Worm (Caenorhabditis elegans) whole organism, L4 larva: ENCODE results near the gene sde-2.

Source experiments
- D1046.2 ChIP-seq: fragments of 200-800 bp; sonication (Bioruptor generic); IDR thresholded peaks from 2 replicates; pipeline ENCODE4 v1.3.6; 2022; ENCODE audit warnings: missing genetic modification characterization, missing compliant biosample characterization
- F44E2.7 ChIP-seq: fragments of 200-800 bp; sonication (Bioruptor generic); IDR thresholded peaks from 2 replicates; pipeline ENCODE4 v2.1.2; 2022; ENCODE audit warnings: missing genetic modification characterization, missing compliant biosample characterization
- R02D3.7 ChIP-seq: fragments of 150-350 bp; sonication (generic microtip); optimal IDR thresholded peaks from 3 replicates; lab custom pipeline; 2014; ENCODE audit warnings: missing biosample characterization, missing genetic modification characterization
- T20F7.1 ChIP-seq: fragments of 200-800 bp; sonication (Bioruptor generic); optimal IDR thresholded peaks from 2 replicates; lab custom pipeline; 2018; ENCODE audit warnings: mild to moderate bottlenecking, missing genetic modification characterization, missing compliant biosample characterization
- T26A8.4 ChIP-seq: fragments of 200-800 bp; sonication (Bioruptor generic); IDR thresholded peaks from 2 replicates; pipeline ENCODE4 v1.3.6; 2022; ENCODE audit warnings: missing genetic modification characterization, missing compliant biosample characterization
- Y105C5A.15 ChIP-seq: fragments of 200-800 bp; sonication (Bioruptor generic); IDR thresholded peaks from 2 replicates; pipeline ENCODE4 v1.3.6; 2022; ENCODE audit warnings: missing genetic modification characterization, missing compliant biosample characterization
- Y5F2A.4 ChIP-seq: fragments of 200-800 bp; sonication (Bioruptor generic); optimal IDR thresholded peaks from 2 replicates; lab custom pipeline; 2018; ENCODE audit warnings: mild to moderate bottlenecking, missing genetic modification characterization, missing compliant biosample characterization
- aha-1 ChIP-seq: fragments of 150-350 bp; peaks from one replicate; lab custom pipeline; 2014; ENCODE audit warnings: missing biosample characterization, missing genetic modification characterization
- ama-1 ChIP-seq: fragments of 150-350 bp; optimal IDR thresholded peaks from 2 replicates; lab custom pipeline; 2014; ENCODE audit warnings: inconsistent platforms, mixed read lengths
- arid-1 ChIP-seq: fragments of 200-800 bp; sonication (Bioruptor generic); conservative IDR thresholded peaks from 2 replicates; pipeline ENCODE4 v1.3.6; 2022; ENCODE audit warnings: missing genetic modification reagents, missing genetic modification characterization, missing compliant biosample characterization
- attf-4 ChIP-seq: sonication (generic microtip); optimal IDR thresholded peaks from 3 replicates; lab custom pipeline; 2017; ENCODE audit warnings: missing biosample characterization, missing genetic modification characterization
- ceh-20 ChIP-seq: fragments of 200-800 bp; sonication (Bioruptor generic); IDR thresholded peaks from 2 replicates; pipeline ENCODE4 v1.3.6; 2022; ENCODE audit warnings: missing genetic modification reagents, missing genetic modification characterization, missing compliant biosample characterization
- ceh-28 ChIP-seq: fragments of 150-350 bp; optimal IDR thresholded peaks from 2 replicates; lab custom pipeline; 2014; ENCODE audit warnings: missing biosample characterization, missing genetic modification reagents, missing genetic modification characterization
- ceh-44 ChIP-seq: fragments of 200-800 bp; sonication (Bioruptor generic); IDR thresholded peaks from 2 replicates; pipeline ENCODE4 v1.3.6; 2022; ENCODE audit warnings: missing genetic modification reagents, missing genetic modification characterization, missing compliant biosample characterization
- ceh-82 ChIP-seq: sonication (generic microtip); optimal IDR thresholded peaks from 2 replicates; lab custom pipeline; 2017; ENCODE audit warnings: missing biosample characterization, missing genetic modification characterization
- cey-2 ChIP-seq: sonication (generic microtip); optimal IDR thresholded peaks from 3 replicates; lab custom pipeline; 2017; ENCODE audit warnings: missing genetic modification characterization, mild to moderate bottlenecking, missing compliant biosample characterization, antibody characterized with exemption, borderline replicate concordance; ENCODE audit not compliant: insufficient read depth
- ctbp-1 ChIP-seq: fragments of 200-800 bp; sonication (Bioruptor generic); IDR thresholded peaks from 2 replicates; pipeline ENCODE4 v1.3.6; 2022; ENCODE audit warnings: missing genetic modification reagents, missing genetic modification characterization, missing compliant biosample characterization
- daf-16 ChIP-seq, 3 experiments: sonication (generic microtip); optimal IDR thresholded peaks; 2 replicates each; lab custom pipeline; 2016 to 2017; ENCODE audit warnings: missing genetic modification characterization in 3 of 3, missing genetic modification reagents in 3 of 3, mild to moderate bottlenecking in 2 of 3, missing compliant biosample characterization in 2 of 3, missing biosample characterization in 1 of 3, moderate library complexity in 1 of 3
- dmd-6 ChIP-seq: fragments of 200-800 bp; sonication (Bioruptor generic); IDR thresholded peaks from 2 replicates; pipeline ENCODE4 v1.3.6; 2022; ENCODE audit warnings: missing genetic modification reagents, missing genetic modification characterization, missing compliant biosample characterization
- dpl-1 ChIP-seq: fragments of 150-350 bp; optimal IDR thresholded peaks from 2 replicates; lab custom pipeline; 2014; ENCODE audit warnings: missing biosample characterization, missing genetic modification reagents, missing genetic modification characterization
- fkh-10 ChIP-seq: fragments of 150-350 bp; optimal IDR thresholded peaks from 2 replicates; lab custom pipeline; 2014; ENCODE audit warnings: missing biosample characterization, missing genetic modification reagents, missing genetic modification characterization
- hlh-30 ChIP-seq: sonication (generic microtip); optimal IDR thresholded peaks from 2 replicates; lab custom pipeline; 2017; ENCODE audit warnings: antibody characterized with exemption, mild to moderate bottlenecking, missing genetic modification characterization, missing compliant biosample characterization; ENCODE audit not compliant: insufficient read depth
- lim-7 ChIP-seq: fragments of 200-800 bp; sonication (Bioruptor generic); IDR thresholded peaks from 2 replicates; pipeline ENCODE4 v1.3.6; 2022; ENCODE audit warnings: missing genetic modification characterization, missing compliant biosample characterization
- lin-1 ChIP-seq: fragments of 200-800 bp; sonication (Bioruptor generic); IDR thresholded peaks from 2 replicates; pipeline ENCODE4 v1.3.6; 2022; ENCODE audit warnings: missing genetic modification reagents, missing genetic modification characterization, missing compliant biosample characterization
- lin-13 ChIP-seq: fragments of 150-350 bp; optimal IDR thresholded peaks from 2 replicates; lab custom pipeline; 2014; ENCODE audit warnings: missing biosample characterization, missing genetic modification reagents, missing genetic modification characterization
- lin-15B ChIP-seq: fragments of 150-350 bp; sonication (generic microtip); optimal IDR thresholded peaks from 3 replicates; lab custom pipeline; 2014; ENCODE audit warnings: missing biosample characterization, missing genetic modification characterization
- lin-29 ChIP-seq: fragments of 200-800 bp; sonication (Bioruptor generic); IDR thresholded peaks from 2 replicates; pipeline ENCODE4 v1.3.6; 2022; ENCODE audit warnings: missing genetic modification reagents, missing genetic modification characterization, missing compliant biosample characterization
- lin-38 ChIP-seq: fragments of 200-800 bp; sonication (Bioruptor generic); IDR thresholded peaks from 2 replicates; pipeline ENCODE4 v1.3.6; 2022; ENCODE audit warnings: missing genetic modification reagents, missing genetic modification characterization, missing compliant biosample characterization
- mes-2 ChIP-seq: sonication (generic microtip); optimal IDR thresholded peaks from 2 replicates; lab custom pipeline; 2016; ENCODE audit warnings: missing genotype, mild to moderate bottlenecking, missing genetic modification characterization, missing compliant biosample characterization; ENCODE audit not compliant: poor library complexity, severe bottlenecking
- mxl-3 ChIP-seq: fragments of 200-800 bp; sonication (Bioruptor generic); optimal IDR thresholded peaks from 2 replicates; lab custom pipeline; 2018; ENCODE audit warnings: mild to moderate bottlenecking, missing genetic modification characterization, missing compliant biosample characterization
- nhr-11 ChIP-seq: fragments of 150-350 bp; optimal IDR thresholded peaks from 2 replicates; lab custom pipeline; 2014; ENCODE audit warnings: missing biosample characterization, missing genetic modification characterization
- nhr-28 ChIP-seq: fragments of 150-350 bp; optimal IDR thresholded peaks from 2 replicates; lab custom pipeline; 2014; ENCODE audit warnings: missing biosample characterization, missing genetic modification characterization
- nhr-48 ChIP-seq: sonication (generic microtip); optimal IDR thresholded peaks from 2 replicates; lab custom pipeline; 2016; ENCODE audit warnings: mild to moderate bottlenecking, missing genetic modification characterization, missing compliant biosample characterization
- nhr-76 ChIP-seq: fragments of 150-350 bp; optimal IDR thresholded peaks from 2 replicates; lab custom pipeline; 2014; ENCODE audit warnings: missing biosample characterization, missing genetic modification characterization
- nhr-77 ChIP-seq: fragments of 150-350 bp; optimal IDR thresholded peaks from 2 replicates; lab custom pipeline; 2014; ENCODE audit warnings: missing biosample characterization, missing genetic modification characterization
- pha-4 ChIP-seq, 2 experiments: fragments of 150-350 bp in 1 of 2; fragments of 200-800 bp in 1 of 2; sonication (Bioruptor generic) in 1 of 2; IDR thresholded peaks in 1 of 2; optimal IDR thresholded peaks in 1 of 2; 2 replicates each; pipeline versions ENCODE4 v1.3.6 to Lab custom; 2014 to 2022; ENCODE audit warnings: missing genetic modification characterization in 2 of 2, missing genetic modification reagents in 2 of 2, missing biosample characterization in 1 of 2, missing compliant biosample characterization in 1 of 2
- php-3 ChIP-seq: fragments of 200-800 bp; sonication (Bioruptor generic); IDR thresholded peaks from 2 replicates; pipeline ENCODE4 v1.3.6; 2022; ENCODE audit warnings: missing genetic modification reagents, missing genetic modification characterization, missing compliant biosample characterization
- saeg-2 ChIP-seq: fragments of 200-800 bp; sonication (Bioruptor generic); IDR thresholded peaks from 2 replicates; pipeline ENCODE4 v1.3.6; 2022; ENCODE audit warnings: missing genetic modification reagents, missing genetic modification characterization, missing compliant biosample characterization
- spr-1 ChIP-seq: sonication (generic microtip); optimal IDR thresholded peaks from 2 replicates; lab custom pipeline; 2016; ENCODE audit warnings: mild to moderate bottlenecking, missing genetic modification characterization, missing compliant biosample characterization
- tag-97 ChIP-seq: fragments of 200-800 bp; sonication (Bioruptor generic); IDR thresholded peaks from 2 replicates; pipeline ENCODE4 v1.3.6; 2022; ENCODE audit warnings: missing genetic modification characterization, missing compliant biosample characterization
- unc-62 ChIP-seq, 3 experiments: fragments of 150-350 bp in 1 of 3; sonication (generic microtip); optimal IDR thresholded peaks in 2 of 3; peaks in 1 of 3; 1 replicate in 1 of 3; 2 replicates in 2 of 3; lab custom pipeline; 2014 to 2017; ENCODE audit warnings: missing biosample characterization in 3 of 3, missing genetic modification characterization in 3 of 3, missing genetic modification reagents in 3 of 3, missing genotype in 1 of 3
- vab-7 ChIP-seq: fragments of 200-800 bp; sonication (Bioruptor generic); IDR thresholded peaks from 2 replicates; pipeline ENCODE4 v1.3.6; 2022; ENCODE audit warnings: missing genetic modification reagents, missing genetic modification characterization, missing compliant biosample characterization
- zfp-2 ChIP-seq: sonication (generic microtip); optimal IDR thresholded peaks from 2 replicates; lab custom pipeline; 2016; ENCODE audit warnings: mild to moderate bottlenecking, missing genetic modification characterization, missing compliant biosample characterization
- zfp-3 ChIP-seq: fragments of 200-800 bp; sonication (Bioruptor generic); conservative IDR thresholded peaks from 2 replicates; pipeline ENCODE4 v1.3.6; 2022; ENCODE audit warnings: missing genetic modification reagents, missing genetic modification characterization, missing compliant biosample characterization
- ztf-7 ChIP-seq: fragments of 150-350 bp; optimal IDR thresholded peaks from 2 replicates; lab custom pipeline; 2014; ENCODE audit warnings: missing biosample characterization, missing genetic modification characterization

Gene sde-2

ce11 chrV:13589494-13590176 lies 37.7 kb upstream of the sde-2 start, which contains the start of the genes F53F4.2 and F53F4.18:
F53F4.2 (minus strand) TSS chrV:13589594.
F53F4.18 (plus strand) TSS chrV:13590126.
- TF ChIP-seq T26A8.4 (GFP tag; lab: Robert Waterston, UW) = no peak
- TF ChIP-seq F44E2.7 (GFP tag; lab: Robert Waterston, UW) = no peak
- no peak for TF ChIP-seq R02D3.7 (tag; lab: Kevin White, UChicago)
- TF ChIP-seq ctbp-1 (GFP tag; lab: Robert Waterston, UW) = no peak
- TF ChIP-seq attf-4 (tag; lab: Kevin White, UChicago) = no peak
- no peak for TF ChIP-seq zfp-3 (GFP tag; lab: Robert Waterston, UW)
- no peak for TF ChIP-seq lin-15B (tag; lab: Kevin White, UChicago)
- TF ChIP-seq Y105C5A.15 (GFP tag; lab: Robert Waterston, UW) = no peak
- TF ChIP-seq daf-16 (GFP tag; optimal IDR thresholded peaks at IDR 0.05; lab: Kevin White, UChicago) = no peak
- no peak for TF ChIP-seq daf-16 (tag; optimal IDR thresholded peaks at IDR 0.05; lab: Kevin White, UChicago)

- TF ChIP-seq nhr-77 (tag; lab: Kevin White, UChicago) (no peak), ceh-28 (tag; lab: Kevin White, UChicago) (no peak), R02D3.7 (tag; lab: Kevin White, UChicago) (no peak), unc-62 (GFP tag; optimal IDR thresholded peaks at IDR 0.05 in 1 of 2; lab: Kevin White, UChicago) (peak in 1 of 2 experiments; percentile 53), unc-62 (tag; optimal IDR thresholded peaks at IDR 0.05; lab: Kevin White, UChicago) (no peak), mes-2 (tag; lab: Kevin White, UChicago) (peak; percentile 82), hlh-30 (tag; lab: Kevin White, UChicago) (no peak), php-3 (GFP tag; lab: Robert Waterston, UW) (no peak), D1046.2 (GFP tag; lab: Robert Waterston, UW) (no peak), cey-2 (tag; lab: Kevin White, UChicago) (no peak), ztf-7 (tag; lab: Kevin White, UChicago) (no peak), aha-1 (tag; lab: Kevin White, UChicago) (no peak), tag-97 (GFP tag; lab: Robert Waterston, UW) (no peak), fkh-10 (no peak), saeg-2 (GFP tag; lab: Robert Waterston, UW) (no peak), zfp-2 (tag; lab: Kevin White, UChicago) (no peak), ceh-20 (GFP tag; lab: Robert Waterston, UW) (no peak), Y5F2A.4 (GFP tag; lab: Kevin White, UChicago) (no peak), T20F7.1 (GFP tag; lab: Kevin White, UChicago) (peak; percentile 46), lin-29 (GFP tag; lab: Robert Waterston, UW) (no peak), lin-13 (GFP tag; lab: Kevin White, UChicago) (no peak), lim-7 (GFP tag; lab: Robert Waterston, UW) (no peak), mxl-3 (GFP tag; lab: Kevin White, UChicago) (no peak), ama-1 (no peak), nhr-48 (tag; lab: Kevin White, UChicago) (no peak), dmd-6 (GFP tag; lab: Robert Waterston, UW) (no peak), nhr-11 (tag; lab: Kevin White, UChicago) (no peak), spr-1 (no peak), T26A8.4 (GFP tag; lab: Robert Waterston, UW) (no peak), lin-38 (GFP tag; lab: Robert Waterston, UW) (peak; percentile 93), pha-4 (GFP tag; IDR thresholded peaks at IDR 0.05; lab: Robert Waterston, UW) (no peak), pha-4 (tag; optimal IDR thresholded peaks at IDR 0.05; lab: Kevin White, UChicago) (no peak), vab-7 (no peak), ceh-44 (no peak), lin-1 (GFP tag; lab: Robert Waterston, UW) (no peak), attf-4 (tag; lab: Kevin White, UChicago) (no peak), arid-1 (no peak), dpl-1 (peak; percentile 56), nhr-76 (tag; lab: Kevin White, UChicago) (no peak), F44E2.7 (GFP tag; lab: Robert Waterston, UW) (no peak), nhr-28 (tag; lab: Kevin White, UChicago) (no peak), ceh-82 (tag; lab: Kevin White, UChicago) (no peak)
Observed at ce11 chrV:13591504-13592174, 35.7 kb upstream of the sde-2 start, which contains the start of gene tbcb-1. tbcb-1 (plus strand) TSS chrV:13592124.
